Fruit fly (Drosophila melanogaster): Measurements from ENCODE around the gene CG42674.

dm6 chr3L:20192872-20193747 is 5.0 kb downstream of the CG42674 start:
- peak; percentile 40 for TF ChIP-seq CG31627 (GFP tag; optimal IDR thresholded peaks at IDR 0.05)
- no peak for TF ChIP-seq CG9139 (GFP tag; optimal IDR thresholded peaks at IDR 0.05)
- TF ChIP-seq CG8632 (GFP tag; optimal IDR thresholded peaks at IDR 0.05): no peak
- no peak for TF ChIP-seq Blimp-1 (GFP tag; optimal IDR thresholded peaks at IDR 0.05)

All from whole organism, prepupa.